Fruit fly (Drosophila melanogaster) whole organism, adult: ENCODE results near the gene Ykt6.

Experiments used
- CG11617 ChIP-seq: fragments of 200-800 bp; sonication (Bioruptor generic); optimal IDR thresholded peaks from 2 replicates; lab custom pipeline; 2017; ENCODE audit warnings: mild to moderate bottlenecking, missing biosample characterization, missing genetic modification reagents, missing genetic modification characterization
- CG12768 ChIP-seq: fragments of 200-800 bp; sonication (Bioruptor generic); optimal IDR thresholded peaks from 2 replicates; lab custom pipeline; 2017; ENCODE audit warnings: missing biosample characterization, missing genetic modification characterization, mild to moderate bottlenecking, moderate library complexity, missing genetic modification reagents
- CG14711 ChIP-seq: fragments of 200-800 bp; sonication (Bioruptor generic); optimal IDR thresholded peaks from 2 replicates; lab custom pipeline; 2018; ENCODE audit warnings: missing biosample characterization, mild to moderate bottlenecking, missing genetic modification characterization, moderate library complexity
- CG1620 ChIP-seq: fragments of 200-800 bp; sonication (Bioruptor generic); optimal IDR thresholded peaks from 2 replicates; lab custom pipeline; 2016; ENCODE audit warnings: missing biosample characterization, missing genetic modification characterization
- CG33017 ChIP-seq: fragments of 200-800 bp; sonication (Bioruptor generic); optimal IDR thresholded peaks from 2 replicates; lab custom pipeline; 2018; ENCODE audit warnings: missing biosample characterization, mild to moderate bottlenecking, missing genetic modification characterization, moderate library complexity
- CG5204 ChIP-seq: fragments of 200-800 bp; sonication (Bioruptor generic); optimal IDR thresholded peaks from 2 replicates; lab custom pipeline; 2016; ENCODE audit warnings: missing biosample characterization, missing genetic modification characterization
- CG7045 ChIP-seq: fragments of 200-800 bp; sonication (Bioruptor generic); optimal IDR thresholded peaks from 2 replicates; lab custom pipeline; 2017; ENCODE audit warnings: missing biosample characterization, mild to moderate bottlenecking, missing genetic modification characterization
- CG7101 ChIP-seq: fragments of 200-800 bp; sonication (Bioruptor generic); optimal IDR thresholded peaks from 2 replicates; lab custom pipeline; 2018; ENCODE audit warnings: missing biosample characterization, mild to moderate bottlenecking, missing genetic modification characterization, moderate library complexity
- Clk ChIP-seq: fragments of 200-800 bp; sonication (Bioruptor generic); optimal IDR thresholded peaks from 2 replicates; lab custom pipeline; 2017; ENCODE audit warnings: missing biosample characterization, missing genetic modification characterization
- Crg-1 ChIP-seq: fragments of 200-800 bp; sonication (Bioruptor generic); optimal IDR thresholded peaks from 2 replicates; lab custom pipeline; 2016; ENCODE audit warnings: missing biosample characterization, missing genetic modification characterization
- Hr96 ChIP-seq: fragments of 200-800 bp; sonication (Bioruptor generic); optimal IDR thresholded peaks from 2 replicates; lab custom pipeline; 2016; ENCODE audit warnings: missing biosample characterization, missing genetic modification characterization
- Mnt ChIP-seq: fragments of 200-800 bp; sonication (Bioruptor generic); optimal IDR thresholded peaks from 2 replicates; lab custom pipeline; 2016; ENCODE audit warnings: missing biosample characterization, mild to moderate bottlenecking, missing genetic modification characterization
- bab1 ChIP-seq: fragments of 200-800 bp; sonication (Bioruptor generic); optimal IDR thresholded peaks from 3 replicates; lab custom pipeline; 2019; ENCODE audit warnings: missing biosample characterization, mild to moderate bottlenecking, missing genetic modification characterization, moderate library complexity
- cic ChIP-seq: fragments of 200-800 bp; sonication (Bioruptor generic); optimal IDR thresholded peaks from 2 replicates; lab custom pipeline; 2017; ENCODE audit warnings: missing biosample characterization, mild to moderate bottlenecking, missing genetic modification characterization, moderate library complexity
- cnc ChIP-seq, 2 experiments: fragments of >200 bp; optimal IDR thresholded peaks; 2 replicates each; lab custom pipeline; 2017
- kay ChIP-seq: fragments of 200-800 bp; sonication (Bioruptor generic); peaks from one replicate; lab custom pipeline; 2016; ENCODE audit warnings: missing biosample characterization, missing genetic modification characterization, borderline replicate concordance
- ovo ChIP-seq: fragments of 200-800 bp; sonication (Bioruptor generic); optimal IDR thresholded peaks from 2 replicates; lab custom pipeline; 2016; ENCODE audit warnings: missing biosample characterization, missing genetic modification characterization
- pad ChIP-seq: fragments of 200-800 bp; sonication (Bioruptor generic); optimal IDR thresholded peaks from 3 replicates; lab custom pipeline; 2017; ENCODE audit warnings: missing biosample characterization, missing genetic modification characterization, mild to moderate bottlenecking, moderate library complexity, missing genetic modification reagents
- tj ChIP-seq: fragments of 200-800 bp; sonication (Bioruptor generic); optimal IDR thresholded peaks from 3 replicates; lab custom pipeline; 2017; ENCODE audit warnings: missing biosample characterization, mild to moderate bottlenecking, missing genetic modification characterization, moderate library complexity
- toe ChIP-seq: fragments of 200-800 bp; sonication (Bioruptor generic); optimal IDR thresholded peaks from 2 replicates; lab custom pipeline; 2016; ENCODE audit warnings: missing biosample characterization, missing genetic modification characterization

The Ykt6 gene

dm6 chrX:7920081-7920688 is at the start of gene Ykt6, which contains the start of gene hdm:
Gene Ykt6, plus strand, starts transcription at chrX:7920409.
Gene hdm, minus strand, starts transcription at chrX:7920131.
- TF ChIP-seq toe (GFP tag; lab: Kevin White, UChicago) (peak; percentile 86), Mnt (peak; percentile 83), CG12768 (GFP tag; lab: Kevin White, UChicago) (peak; percentile 38), CG14711 (tag; lab: Kevin White, UChicago) (peak; percentile 82), Hr96 (GFP tag; lab: Kevin White, UChicago) (no peak), ovo (GFP tag; lab: Kevin White, UChicago) (peak; percentile 92), Crg-1 (GFP tag; lab: Kevin White, UChicago) (peak; percentile 84), CG7101 (tag; lab: Kevin White, UChicago) (peak; percentile 84), bab1 (GFP tag; lab: Kevin White, UChicago) (peak; percentile 91), kay (no peak), CG7045 (GFP tag; lab: Kevin White, UChicago) (no peak), cic (GFP tag; lab: Kevin White, UChicago) (peak; percentile 11), CG33017 (peak; percentile 42), CG5204 (GFP tag; lab: Kevin White, UChicago) (no peak), pad (GFP tag; lab: Kevin White, UChicago) (peak; percentile 96), tj (GFP tag; lab: Kevin White, UChicago) (peak; percentile 72), Clk (GFP tag; lab: Kevin White, UChicago) (no peak), CG11617 (GFP tag; lab: Kevin White, UChicago) (peak; percentile 77), cnc (optimal IDR thresholded peaks at IDR 0.05; lab: Kevin White, UChicago) (no peak), CG1620 (GFP tag; lab: Kevin White, UChicago) (peak; percentile 88)

dm6 chrX:7873172-7873930 is 46.9 kb upstream of the Ykt6 start, which contains the start of gene dec:
Gene dec, minus strand, starts transcription at chrX:7873222.
- peak; percentile 88 for TF ChIP-seq bab1 (GFP tag; lab: Kevin White, UChicago)
- TF ChIP-seq cnc (optimal IDR thresholded peaks at IDR 0.05; lab: Kevin White, UChicago): no peak
- TF ChIP-seq CG14711 (tag; lab: Kevin White, UChicago): peak; percentile 26
- TF ChIP-seq toe (GFP tag; lab: Kevin White, UChicago): no peak
- no peak for TF ChIP-seq CG7101 (tag; lab: Kevin White, UChicago)
- no peak for TF ChIP-seq Mnt
- TF ChIP-seq pad (GFP tag; lab: Kevin White, UChicago): peak; percentile 17
- no peak for TF ChIP-seq kay
- TF ChIP-seq CG1620 (GFP tag; lab: Kevin White, UChicago): no peak
- no peak for TF ChIP-seq CG7045 (GFP tag; lab: Kevin White, UChicago)
- no peak for TF ChIP-seq Clk (GFP tag; lab: Kevin White, UChicago)
- TF ChIP-seq ovo (GFP tag; lab: Kevin White, UChicago): no peak
- no peak for TF ChIP-seq CG5204 (GFP tag; lab: Kevin White, UChicago)
- no peak for TF ChIP-seq cic (GFP tag; lab: Kevin White, UChicago)
- no peak for TF ChIP-seq CG11617 (GFP tag; lab: Kevin White, UChicago)
- TF ChIP-seq Crg-1 (GFP tag; lab: Kevin White, UChicago): no peak
- no peak for TF ChIP-seq CG33017
- TF ChIP-seq Hr96 (GFP tag; lab: Kevin White, UChicago): no peak
- TF ChIP-seq tj (GFP tag; lab: Kevin White, UChicago): peak; percentile 95

- no peak for TF ChIP-seq ovo (GFP tag; lab: Kevin White, UChicago)
- TF ChIP-seq CG7101 (tag; lab: Kevin White, UChicago): no peak
- TF ChIP-seq kay: no peak
- TF ChIP-seq CG12768 (GFP tag; lab: Kevin White, UChicago): no peak
- TF ChIP-seq CG7045 (GFP tag; lab: Kevin White, UChicago): no peak
- TF ChIP-seq Hr96 (GFP tag; lab: Kevin White, UChicago): no peak
- no peak for TF ChIP-seq CG14711 (tag; lab: Kevin White, UChicago)
- no peak for TF ChIP-seq pad (GFP tag; lab: Kevin White, UChicago)
- TF ChIP-seq Clk (GFP tag; lab: Kevin White, UChicago): no peak
- no peak for TF ChIP-seq tj (GFP tag; lab: Kevin White, UChicago)
- no peak for TF ChIP-seq CG1620 (GFP tag; lab: Kevin White, UChicago)
- no peak for TF ChIP-seq cnc (optimal IDR thresholded peaks at IDR 0.05; lab: Kevin White, UChicago)
- no peak for TF ChIP-seq CG5204 (GFP tag; lab: Kevin White, UChicago)
- no peak for TF ChIP-seq CG33017
- TF ChIP-seq CG11617 (GFP tag; lab: Kevin White, UChicago): no peak
- TF ChIP-seq toe (GFP tag; lab: Kevin White, UChicago): no peak
- no peak for TF ChIP-seq Mnt
- TF ChIP-seq bab1 (GFP tag; lab: Kevin White, UChicago): no peak
- TF ChIP-seq cic (GFP tag; lab: Kevin White, UChicago): no peak
- TF ChIP-seq Crg-1 (GFP tag; lab: Kevin White, UChicago): no peak
Measured at dm6 chrX:7874094-7874493, 46.1 kb upstream of the Ykt6 start, which contains the start of gene Ir7c. Gene Ir7c, plus strand, starts transcription at chrX:7874394.

dm6 chrX:7878736-7879135 is 41.5 kb upstream of the Ykt6 start, which contains the start of gene Ir7d:
Gene Ir7d, minus strand, starts transcription at chrX:7878836.
- TF ChIP-seq cic (GFP tag; lab: Kevin White, UChicago): no peak
- no peak for TF ChIP-seq toe (GFP tag; lab: Kevin White, UChicago)
- TF ChIP-seq ovo (GFP tag; lab: Kevin White, UChicago): no peak
- no peak for TF ChIP-seq kay
- TF ChIP-seq Crg-1 (GFP tag; lab: Kevin White, UChicago): no peak
- no peak for TF ChIP-seq CG33017
- TF ChIP-seq bab1 (GFP tag; lab: Kevin White, UChicago): no peak
- TF ChIP-seq CG7101 (tag; lab: Kevin White, UChicago): no peak
- TF ChIP-seq tj (GFP tag; lab: Kevin White, UChicago): no peak
- TF ChIP-seq CG1620 (GFP tag; lab: Kevin White, UChicago): no peak
- no peak for TF ChIP-seq CG5204 (GFP tag; lab: Kevin White, UChicago)
- TF ChIP-seq CG7045 (GFP tag; lab: Kevin White, UChicago): no peak
- no peak for TF ChIP-seq CG14711 (tag; lab: Kevin White, UChicago)
- no peak for TF ChIP-seq pad (GFP tag; lab: Kevin White, UChicago)
